Worm (Caenorhabditis elegans) whole organism, midembryonic: ENCODE data around the gene gst-26.
"Not testable (repeated sequence)": the region's sequence is repeated elsewhere in the genome, so short reads cannot be mapped to it uniquely, and the experiment has no call there.

Experiments used
- T22C8.4 ChIP-seq: fragments of 200-800 bp; sonication (Bioruptor generic); IDR thresholded peaks from 2 replicates; pipeline ENCODE4 v1.3.6; 2022; ENCODE audit warnings: missing genetic modification characterization, missing compliant biosample characterization
- cog-1 ChIP-seq: sonication (generic microtip); optimal IDR thresholded peaks from 2 replicates; lab custom pipeline; 2016; ENCODE audit warnings: missing genetic modification characterization, missing compliant biosample characterization
- flt-1 ChIP-seq: fragments of 200-800 bp; sonication (Bioruptor generic); IDR thresholded peaks from 2 replicates; pipeline ENCODE4 v1.3.6; 2022; ENCODE audit warnings: missing genetic modification characterization, missing compliant biosample characterization
- klf-2 ChIP-seq: fragments of 200-800 bp; sonication (Bioruptor generic); conservative IDR thresholded peaks from 2 replicates; pipeline ENCODE4 v1.3.6; 2022; ENCODE audit warnings: missing genetic modification reagents, missing genetic modification characterization, missing compliant biosample characterization
- med-1 ChIP-seq: sonication (generic microtip); optimal IDR thresholded peaks from 2 replicates; lab custom pipeline; 2017; ENCODE audit warnings: missing genetic modification characterization, mild to moderate bottlenecking, missing compliant biosample characterization, antibody characterized with exemption, missing genetic modification reagents; ENCODE audit not compliant: insufficient read depth
- ref-1 ChIP-seq: fragments of 200-800 bp; sonication (Bioruptor generic); conservative IDR thresholded peaks from 2 replicates; pipeline ENCODE4 v1.3.6; 2022; ENCODE audit warnings: missing genetic modification reagents, missing genetic modification characterization, missing compliant biosample characterization
- tab-1 ChIP-seq: fragments of 200-800 bp; sonication (Bioruptor generic); IDR thresholded peaks from 2 replicates; pipeline ENCODE4 v1.3.6; 2022; ENCODE audit warnings: missing genetic modification characterization, missing compliant biosample characterization
- ztf-23 ChIP-seq: fragments of 200-800 bp; sonication (Bioruptor generic); IDR thresholded peaks from 2 replicates; pipeline ENCODE4 v1.3.6; 2022; ENCODE audit warnings: missing genetic modification reagents, missing genetic modification characterization, missing compliant biosample characterization
- ztf-29 ChIP-seq: fragments of 200-800 bp; sonication (Bioruptor generic); IDR thresholded peaks from 2 replicates; pipeline ENCODE4 v1.3.6; 2022; ENCODE audit warnings: missing genetic modification reagents, missing genetic modification characterization, missing compliant biosample characterization

gst-26 gene

DNA sequence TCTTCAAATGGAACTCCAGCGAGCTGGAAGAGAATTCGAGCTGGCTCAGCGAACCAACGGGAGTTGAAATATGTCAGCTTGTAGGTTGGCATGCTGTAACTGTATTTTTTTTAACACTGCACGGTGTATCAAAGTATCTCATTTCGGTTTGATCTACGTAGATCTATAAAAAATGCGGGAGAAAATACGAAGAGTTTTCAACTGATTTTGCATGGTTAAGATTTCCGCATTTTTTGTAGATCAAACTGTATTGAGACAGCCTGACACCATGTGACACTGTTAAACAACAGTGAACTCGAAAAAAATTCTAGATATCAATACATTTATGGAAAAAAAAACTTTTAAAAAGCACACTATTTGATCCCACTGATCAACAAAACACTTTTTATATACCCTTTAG lies 14.1 kb upstream of the gst-26 start, which contains the start of gene gst-32:
Gene gst-32, minus strand, starts transcription at position 101 of the 400 bp plus-strand sequence.
- TF ChIP-seq tab-1 (GFP tag; lab: Robert Waterston, UW) (no peak), ref-1 (GFP tag; lab: Robert Waterston, UW) (no peak), ztf-23 (GFP tag; lab: Robert Waterston, UW) (no peak), ztf-29 (GFP tag; lab: Robert Waterston, UW) (no peak), klf-2 (no peak), cog-1 (tag; lab: Kevin White, UChicago) (no peak), T22C8.4 (GFP tag; lab: Robert Waterston, UW) (no peak), med-1 (GFP tag; lab: Kevin White, UChicago) (no peak)

- no peak for TF ChIP-seq ref-1 (GFP tag; lab: Robert Waterston, UW)
- no peak for TF ChIP-seq T22C8.4 (GFP tag; lab: Robert Waterston, UW)
- TF ChIP-seq flt-1 (GFP tag; lab: Robert Waterston, UW), result no peak
- no peak for TF ChIP-seq ztf-29 (GFP tag; lab: Robert Waterston, UW)
Observed at ce11 chrII:15175643-15176042, 11.3 kb upstream of the gst-26 start, which contains the start of gene Y53F4B.36. Gene Y53F4B.36, plus strand, starts transcription at chrII:15175943.

ce11 chrII:15174915-15175548 lies 10.7 kb upstream of the gst-26 start, which contains the start of gene gst-31:
Gene gst-31, minus strand, starts transcription at chrII:15174965.
- TF ChIP-seq med-1 (GFP tag; lab: Kevin White, UChicago) (no peak), ztf-29 (GFP tag; lab: Robert Waterston, UW) (no peak), cog-1 (tag; lab: Kevin White, UChicago) (no peak)

DNA sequence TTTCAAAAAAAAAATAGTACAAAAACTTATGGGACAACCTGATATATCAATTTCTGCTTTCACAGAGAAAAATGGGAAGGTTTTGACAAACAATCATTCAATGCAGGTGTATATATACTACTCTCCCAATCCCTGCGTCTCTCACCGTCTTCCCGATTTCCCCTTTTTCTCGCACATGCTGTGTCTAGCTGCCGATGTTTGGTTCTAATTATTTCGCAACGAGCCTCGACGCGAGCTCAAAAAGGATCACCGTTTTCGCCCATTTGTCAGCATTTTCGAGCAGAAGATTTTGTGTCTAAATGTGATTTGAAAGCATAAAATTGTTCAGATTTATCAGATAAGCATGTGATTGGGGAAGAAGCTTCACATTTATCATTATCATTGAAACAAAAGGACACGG lies 8.8 kb upstream of the gst-26 start:
- TF ChIP-seq cog-1 (tag; lab: Kevin White, UChicago), result no peak
- no peak for TF ChIP-seq med-1 (GFP tag; lab: Kevin White, UChicago)
- no peak for TF ChIP-seq ztf-23 (GFP tag; lab: Robert Waterston, UW)
- TF ChIP-seq ref-1 (GFP tag; lab: Robert Waterston, UW), result no peak
- TF ChIP-seq ztf-29 (GFP tag; lab: Robert Waterston, UW), result no peak
- no peak for TF ChIP-seq flt-1 (GFP tag; lab: Robert Waterston, UW)
- TF ChIP-seq T22C8.4 (GFP tag; lab: Robert Waterston, UW), result no peak

DNA sequence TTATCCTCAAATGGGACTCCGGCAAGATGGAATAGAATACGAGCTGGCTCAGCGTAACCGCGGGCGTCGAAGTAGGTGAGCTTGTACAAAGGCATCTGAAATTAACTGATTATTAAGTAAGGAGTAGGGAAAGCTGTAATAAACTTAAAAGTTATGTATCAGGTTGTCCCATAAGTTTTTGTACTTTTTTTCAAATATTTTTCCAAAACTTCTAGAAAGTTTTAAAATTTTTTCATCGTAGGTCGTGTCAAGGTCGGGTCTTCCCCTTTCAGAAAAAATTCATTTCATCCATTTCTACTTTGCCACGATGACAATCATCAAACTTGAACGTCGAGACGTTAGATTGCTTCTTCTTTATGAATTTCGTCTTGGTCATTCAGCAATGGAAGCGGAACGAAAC lies 7.5 kb upstream of the gst-26 start, which contains the start of gene gst-39:
Gene gst-39, minus strand, starts transcription at position 101 of the 400 bp plus-strand sequence.
- TF ChIP-seq tab-1 (GFP tag; lab: Robert Waterston, UW); ztf-23 (GFP tag; lab: Robert Waterston, UW); cog-1 (tag; lab: Kevin White, UChicago): not testable (repeated sequence)

DNA sequence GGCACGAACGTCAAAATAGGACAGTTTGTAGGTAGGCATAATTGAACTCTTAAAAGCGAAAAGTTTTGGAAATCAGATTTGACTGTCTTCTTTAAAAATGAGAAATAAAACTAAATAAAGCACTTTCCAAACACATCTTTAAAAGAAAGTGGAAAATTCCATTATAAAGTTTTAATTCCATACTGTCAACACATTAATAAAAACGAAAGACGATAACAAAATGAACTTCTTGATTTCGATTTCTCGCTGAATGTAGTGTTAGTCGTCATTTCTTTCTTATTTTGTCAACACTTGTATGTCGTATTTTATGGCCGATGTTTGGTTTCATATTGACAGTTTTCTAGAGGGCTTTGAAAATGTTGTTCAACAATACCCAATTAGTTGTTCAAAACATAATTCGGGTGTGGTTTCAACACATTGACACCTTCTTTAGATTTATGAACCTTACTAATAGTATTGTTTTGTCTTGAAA lies 5.5 kb upstream of the gst-26 start, which contains the start of gene gst-29:
Gene gst-29, minus strand, starts transcription at position 51 of the 472 bp plus-strand sequence.
- TF ChIP-seq ztf-29 (GFP tag; lab: Robert Waterston, UW) (no peak), cog-1 (tag; lab: Kevin White, UChicago) (no peak), ref-1 (GFP tag; lab: Robert Waterston, UW) (no peak), T22C8.4 (GFP tag; lab: Robert Waterston, UW) (no peak), klf-2 (no peak), flt-1 (GFP tag; lab: Robert Waterston, UW) (no peak), ztf-23 (GFP tag; lab: Robert Waterston, UW) (no peak), med-1 (GFP tag; lab: Kevin White, UChicago) (no peak), tab-1 (GFP tag; lab: Robert Waterston, UW) (no peak)

ce11 chrII:15167340-15167739 lies 3.0 kb upstream of the gst-26 start, which contains the start of gene gst-28:
Gene gst-28, minus strand, starts transcription at chrII:15167577.
- TF ChIP-seq ztf-23 (GFP tag; lab: Robert Waterston, UW), result no peak
- no peak for TF ChIP-seq tab-1 (GFP tag; lab: Robert Waterston, UW)
- TF ChIP-seq cog-1 (tag; lab: Kevin White, UChicago), result no peak

- TF ChIP-seq T22C8.4 (GFP tag; lab: Robert Waterston, UW), result peak; percentile 57
- peak; percentile 79 for TF ChIP-seq klf-2
- TF ChIP-seq cog-1 (tag; lab: Kevin White, UChicago), result peak; percentile 76
- peak; percentile 76 for TF ChIP-seq ref-1 (GFP tag; lab: Robert Waterston, UW)
- peak; percentile 94 for TF ChIP-seq flt-1 (GFP tag; lab: Robert Waterston, UW)
- TF ChIP-seq tab-1 (GFP tag; lab: Robert Waterston, UW), result peak; percentile 93
- peak; percentile 88 for TF ChIP-seq ztf-29 (GFP tag; lab: Robert Waterston, UW)
- peak; percentile 41 for TF ChIP-seq med-1 (GFP tag; lab: Kevin White, UChicago)
- TF ChIP-seq ztf-23 (GFP tag; lab: Robert Waterston, UW), result peak; percentile 89
Observed at ce11 chrII:15165681-15166235, 1.4 kb upstream of the gst-26 start, which contains the start of gene gst-27. Gene gst-27, minus strand, starts transcription at chrII:15165731.

- TF ChIP-seq med-1 (GFP tag; lab: Kevin White, UChicago), result no peak
- TF ChIP-seq ztf-29 (GFP tag; lab: Robert Waterston, UW), result no peak
Observed at ce11 chrII:15158364-15158763, 6.0 kb downstream of the gst-26 start.

ce11 chrII:15157880-15158279 lies 6.5 kb downstream of the gst-26 start, which contains the start of gene ptr-20:
Gene ptr-20, plus strand, starts transcription at chrII:15158180.
- TF ChIP-seq ztf-23 (GFP tag; lab: Robert Waterston, UW) (no peak), tab-1 (GFP tag; lab: Robert Waterston, UW) (no peak), ref-1 (GFP tag; lab: Robert Waterston, UW) (no peak), med-1 (GFP tag; lab: Kevin White, UChicago) (no peak), flt-1 (GFP tag; lab: Robert Waterston, UW) (no peak), klf-2 (no peak), T22C8.4 (GFP tag; lab: Robert Waterston, UW) (no peak), cog-1 (tag; lab: Kevin White, UChicago) (no peak), ztf-29 (GFP tag; lab: Robert Waterston, UW) (no peak)
